Worm (Caenorhabditis elegans) whole organism, early embryonic: Measurements from ENCODE around the gene ubq-2.

Experiments used
- ceh-36 ChIP-seq: sonication (generic microtip); optimal IDR thresholded peaks from 2 replicates; lab custom pipeline; 2016; ENCODE audit warnings: missing genetic modification characterization, inconsistent platforms, missing compliant biosample characterization
- ets-7 ChIP-seq: sonication (generic microtip); optimal IDR thresholded peaks from 2 replicates; lab custom pipeline; 2016; ENCODE audit warnings: missing genotype, missing genetic modification characterization, missing compliant biosample characterization
- hnd-1 ChIP-seq: sonication (generic microtip); optimal IDR thresholded peaks from 2 replicates; lab custom pipeline; 2016; ENCODE audit warnings: missing genetic modification characterization, missing compliant biosample characterization

ce11 chrIII:13020741-13021140 is 42.4 kb upstream of the ubq-2 start, which contains the start of gene cyp-13A11:
- TF ChIP-seq ceh-36 = no peak
- no peak for TF ChIP-seq hnd-1 (tag; lab: Kevin White, UChicago)
- TF ChIP-seq ets-7 = no peak
